Worm (Caenorhabditis elegans) whole organism, L2 larva: ENCODE data around the gene egl-46.

Source experiments
- aly-2 ChIP-seq: fragments of 150-350 bp; optimal IDR thresholded peaks from 2 replicates; lab custom pipeline; 2014; ENCODE audit warnings: missing biosample characterization, missing genetic modification characterization
- egl-27 ChIP-seq: sonication (generic microtip); optimal IDR thresholded peaks from 3 replicates; lab custom pipeline; 2017; ENCODE audit warnings: missing biosample characterization, missing genetic modification reagents, missing genetic modification characterization
- lsy-2 ChIP-seq, 2 experiments: fragments of 150-350 bp in 1 of 2; sonication (generic microtip) in 1 of 2; optimal IDR thresholded peaks; 2 replicates each; lab custom pipeline; 2014 to 2017; ENCODE audit warnings: missing biosample characterization in 2 of 2, missing genetic modification characterization in 2 of 2
- nhr-10 ChIP-seq: sonication (generic microtip); optimal IDR thresholded peaks from 2 replicates; lab custom pipeline; 2017; ENCODE audit warnings: missing biosample characterization, missing genetic modification characterization
- nhr-23 ChIP-seq: fragments of 150-350 bp; optimal IDR thresholded peaks from 2 replicates; lab custom pipeline; 2014; ENCODE audit warnings: missing biosample characterization, missing genetic modification reagents, missing genetic modification characterization
- skn-1 ChIP-seq: sonication (generic microtip); optimal IDR thresholded peaks from 2 replicates; lab custom pipeline; 2017; ENCODE audit warnings: missing biosample characterization, missing genetic modification characterization
- unc-62 ChIP-seq: fragments of 150-350 bp; optimal IDR thresholded peaks from 2 replicates; lab custom pipeline; 2014; ENCODE audit warnings: missing biosample characterization, missing genetic modification reagents, missing genetic modification characterization

DNA sequence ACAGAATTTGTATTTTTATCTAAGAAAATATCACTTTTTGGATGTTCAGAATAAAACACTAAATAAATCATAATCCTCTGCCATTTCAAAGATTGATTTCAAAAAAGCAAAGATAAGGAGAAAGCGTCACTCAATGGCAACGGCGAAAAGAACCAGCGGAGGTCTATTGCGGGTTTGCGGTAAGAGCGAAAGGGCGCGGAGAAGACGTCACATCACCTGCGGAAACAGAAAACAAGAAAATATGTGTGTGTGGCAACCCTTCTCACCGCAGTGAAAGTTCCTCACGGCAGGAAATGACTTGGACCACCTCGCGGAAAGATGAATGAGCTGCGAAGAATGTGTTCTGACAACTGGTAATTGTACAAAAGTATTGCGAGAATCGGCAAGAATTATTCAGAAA lies 18.5 kb upstream of the egl-46 start:
- TF ChIP-seq aly-2 (tag; lab: Kevin White, UChicago) (no peak), unc-62 (GFP tag; lab: Kevin White, UChicago) (no peak), nhr-23 (tag; lab: Kevin White, UChicago) (no peak), nhr-10 (tag; lab: Kevin White, UChicago) (no peak), egl-27 (tag; lab: Kevin White, UChicago) (no peak), lsy-2 (tag; optimal IDR thresholded peaks at IDR 0.05; lab: Kevin White, UChicago) (no peak), skn-1 (no peak)
